Worm (Caenorhabditis elegans) whole organism, L1 larva: Measurements from ENCODE around the gene rsa-2.
A peak's percentile ranks its signal among the peaks of the same experiment; 100 is the strongest.

Experiments used
- C04F5.9 ChIP-seq: sonication (generic microtip); optimal IDR thresholded peaks from 2 replicates; lab custom pipeline; 2016; ENCODE audit warnings: missing genetic modification characterization, missing compliant biosample characterization
- C34B4.2 ChIP-seq: sonication (generic microtip); optimal IDR thresholded peaks from 2 replicates; lab custom pipeline; 2017; ENCODE audit warnings: mild to moderate bottlenecking, missing genetic modification characterization, missing compliant biosample characterization
- alr-1 ChIP-seq: fragments of 200-800 bp; sonication (Bioruptor generic); optimal IDR thresholded peaks from 2 replicates; lab custom pipeline; 2018; ENCODE audit warnings: borderline replicate concordance, mild to moderate bottlenecking, missing genetic modification characterization, missing compliant biosample characterization
- ama-1 ChIP-seq: fragments of 150-350 bp; optimal IDR thresholded peaks from 2 replicates; lab custom pipeline; 2014
- ceh-8 ChIP-seq: fragments of 200-800 bp; sonication (Bioruptor generic); optimal IDR thresholded peaks from 2 replicates; lab custom pipeline; 2018; ENCODE audit warnings: mild to moderate bottlenecking, missing genetic modification characterization, moderate library complexity, missing compliant biosample characterization
- ceh-82 ChIP-seq, 3 experiments: fragments of 150-350 bp in 1 of 3; sonication (generic microtip) in 2 of 3; optimal IDR thresholded peaks; 2 replicates each; lab custom pipeline; 2014 to 2017; ENCODE audit warnings: missing biosample characterization in 3 of 3, missing genetic modification characterization in 3 of 3
- ceh-88 ChIP-seq: fragments of 200-800 bp; sonication (Bioruptor generic); IDR thresholded peaks from 2 replicates; pipeline ENCODE4 v1.3.6; 2022; ENCODE audit warnings: missing genetic modification characterization, missing compliant biosample characterization
- ceh-90 ChIP-seq: sonication (generic microtip); optimal IDR thresholded peaks from 2 replicates; lab custom pipeline; 2016; ENCODE audit warnings: missing genetic modification characterization, missing compliant biosample characterization
- ces-1 ChIP-seq: fragments of 150-350 bp; optimal IDR thresholded peaks from 2 replicates; lab custom pipeline; 2014; ENCODE audit warnings: missing biosample characterization, missing genetic modification reagents, missing genetic modification characterization
- dpl-1 ChIP-seq, 3 experiments: fragments of 150-350 bp in 2 of 3; sonication (generic microtip) in 1 of 3; optimal IDR thresholded peaks; 2 replicates each; lab custom pipeline; 2014 to 2017; ENCODE audit warnings: missing biosample characterization in 3 of 3, missing genetic modification characterization in 3 of 3, missing genetic modification reagents in 3 of 3
- efl-1 ChIP-seq, 4 experiments: fragments of 150-350 bp; optimal IDR thresholded peaks in 3 of 4; peaks in 1 of 4; 1 replicate in 1 of 4; 2 replicates in 3 of 4; lab custom pipeline; 2014; ENCODE audit warnings: missing biosample characterization in 2 of 4, missing genetic modification characterization in 2 of 4, missing genetic modification reagents in 2 of 4
- efl-3 ChIP-seq: fragments of 200-800 bp; sonication (Bioruptor generic); optimal IDR thresholded peaks from 2 replicates; lab custom pipeline; 2018; ENCODE audit warnings: mild to moderate bottlenecking, missing genetic modification characterization, missing compliant biosample characterization
- egl-13 ChIP-seq: sonication (generic microtip); optimal IDR thresholded peaks from 2 replicates; lab custom pipeline; 2016; ENCODE audit warnings: missing genotype, missing genetic modification reagents, missing genetic modification characterization, missing compliant biosample characterization
- elt-2 ChIP-seq: sonication (generic microtip); optimal IDR thresholded peaks from 2 replicates; lab custom pipeline; 2016; ENCODE audit warnings: missing genetic modification characterization, mild to moderate bottlenecking, inconsistent platforms, missing compliant biosample characterization, missing genetic modification reagents
- fkh-10 ChIP-seq: sonication (generic microtip); optimal IDR thresholded peaks from 2 replicates; lab custom pipeline; 2017; ENCODE audit warnings: missing biosample characterization, missing genetic modification reagents, missing genetic modification characterization
- fkh-8 ChIP-seq: sonication (generic microtip); optimal IDR thresholded peaks from 2 replicates; lab custom pipeline; 2016; ENCODE audit warnings: mild to moderate bottlenecking, missing genetic modification characterization, missing compliant biosample characterization
- fos-1 ChIP-seq: fragments of 150-350 bp; optimal IDR thresholded peaks from 2 replicates; lab custom pipeline; 2014; ENCODE audit warnings: missing biosample characterization, missing genetic modification characterization
- grh-1 ChIP-seq: fragments of 200-800 bp; sonication (Bioruptor generic); IDR thresholded peaks from 2 replicates; pipeline ENCODE4 v1.3.6; 2022; ENCODE audit warnings: missing genetic modification reagents, missing genetic modification characterization, missing compliant biosample characterization
- hlh-4 ChIP-seq: sonication (generic microtip); optimal IDR thresholded peaks from 2 replicates; lab custom pipeline; 2016; ENCODE audit warnings: mild to moderate bottlenecking, missing genetic modification characterization, missing compliant biosample characterization
- hpl-2 ChIP-seq: fragments of 150-350 bp; optimal IDR thresholded peaks from 2 replicates; lab custom pipeline; 2014; ENCODE audit warnings: missing biosample characterization, missing genetic modification reagents, missing genetic modification characterization
- irx-1 ChIP-seq: sonication (generic microtip); optimal IDR thresholded peaks from 2 replicates; lab custom pipeline; 2016; ENCODE audit warnings: missing genetic modification characterization, missing compliant biosample characterization
- isw-1 ChIP-seq: fragments of 200-800 bp; sonication (Bioruptor generic); IDR thresholded peaks from 2 replicates; pipeline ENCODE4 v1.3.6; 2022; ENCODE audit warnings: missing genetic modification characterization, missing compliant biosample characterization
- lin-13 ChIP-seq: fragments of 150-350 bp; optimal IDR thresholded peaks from 2 replicates; lab custom pipeline; 2014; ENCODE audit warnings: missing biosample characterization, missing genetic modification reagents, missing genetic modification characterization
- lin-14 ChIP-seq: fragments of 200-800 bp; sonication (Bioruptor generic); optimal IDR thresholded peaks from 2 replicates; lab custom pipeline; 2018; ENCODE audit warnings: mild to moderate bottlenecking, missing genetic modification characterization, moderate library complexity, missing compliant biosample characterization
- lin-39 ChIP-seq: fragments of 150-350 bp; optimal IDR thresholded peaks from 2 replicates; lab custom pipeline; 2014; ENCODE audit warnings: missing biosample characterization, missing genetic modification reagents, missing genetic modification characterization
- lir-3 ChIP-seq: sonication (generic microtip); optimal IDR thresholded peaks from 2 replicates; lab custom pipeline; 2016; ENCODE audit warnings: mild to moderate bottlenecking, missing genetic modification characterization, moderate library complexity, missing compliant biosample characterization; ENCODE audit not compliant: poor library complexity
- lsy-2 ChIP-seq, 2 experiments: fragments of 150-350 bp; optimal IDR thresholded peaks; 2 replicates each; lab custom pipeline; 2014; ENCODE audit warnings: missing biosample characterization in 2 of 2, missing genetic modification characterization in 2 of 2
- mab-9 ChIP-seq: fragments of 200-800 bp; sonication (Bioruptor generic); IDR thresholded peaks from 2 replicates; pipeline ENCODE4 v1.3.6; 2022; ENCODE audit warnings: missing genetic modification reagents, missing genetic modification characterization, missing compliant biosample characterization
- mdl-1 ChIP-seq, 2 experiments: fragments of 150-350 bp; optimal IDR thresholded peaks; 2 replicates each; lab custom pipeline; 2014 to 2017; ENCODE audit warnings: missing biosample characterization in 2 of 2, missing genetic modification characterization in 2 of 2, inconsistent platforms in 1 of 2
- mef-2 ChIP-seq: fragments of 150-350 bp; optimal IDR thresholded peaks from 2 replicates; lab custom pipeline; 2014; ENCODE audit warnings: missing biosample characterization, missing genetic modification characterization
- nhr-11 ChIP-seq: fragments of 150-350 bp; optimal IDR thresholded peaks from 2 replicates; lab custom pipeline; 2014; ENCODE audit warnings: missing biosample characterization, missing genetic modification characterization
- nhr-12 ChIP-seq: sonication (generic microtip); optimal IDR thresholded peaks from 2 replicates; lab custom pipeline; 2017; ENCODE audit warnings: missing biosample characterization, missing genetic modification characterization
- nhr-19 ChIP-seq: fragments of 200-800 bp; sonication (Bioruptor generic); conservative IDR thresholded peaks from 2 replicates; pipeline ENCODE4 v1.3.6; 2022; ENCODE audit warnings: missing genetic modification characterization, missing compliant biosample characterization
- nhr-20 ChIP-seq: sonication (generic microtip); optimal IDR thresholded peaks from 2 replicates; lab custom pipeline; 2016; ENCODE audit warnings: mild to moderate bottlenecking, missing genetic modification characterization, missing compliant biosample characterization
- nhr-28 ChIP-seq: fragments of 150-350 bp; optimal IDR thresholded peaks from 2 replicates; lab custom pipeline; 2014; ENCODE audit warnings: missing biosample characterization, missing genetic modification characterization
- nhr-47 ChIP-seq: sonication (generic microtip); optimal IDR thresholded peaks from 2 replicates; lab custom pipeline; 2016; ENCODE audit warnings: mild to moderate bottlenecking, missing genetic modification characterization, moderate library complexity, missing compliant biosample characterization
- nhr-77 ChIP-seq: fragments of 150-350 bp; optimal IDR thresholded peaks from 2 replicates; lab custom pipeline; 2014; ENCODE audit warnings: missing biosample characterization, missing genetic modification characterization
- nhr-85 ChIP-seq: sonication (generic microtip); peaks from one replicate; lab custom pipeline; 2016; ENCODE audit warnings: missing genetic modification characterization, inconsistent platforms, missing compliant biosample characterization
- nhr-90 ChIP-seq: sonication (generic microtip); optimal IDR thresholded peaks from 2 replicates; lab custom pipeline; 2016; ENCODE audit warnings: mild to moderate bottlenecking, missing genetic modification characterization, missing compliant biosample characterization; ENCODE audit not compliant: poor library complexity
- pag-3 ChIP-seq: sonication (generic microtip); optimal IDR thresholded peaks from 2 replicates; lab custom pipeline; 2017; ENCODE audit warnings: missing genetic modification characterization, mild to moderate bottlenecking, missing compliant biosample characterization, antibody characterized with exemption, borderline replicate concordance; ENCODE audit not compliant: insufficient read depth
- rnt-1 ChIP-seq: sonication (generic microtip); optimal IDR thresholded peaks from 2 replicates; lab custom pipeline; 2016; ENCODE audit warnings: mild to moderate bottlenecking, missing genetic modification characterization, moderate library complexity, missing compliant biosample characterization
- snpc-4 ChIP-seq: fragments of 150-350 bp; optimal IDR thresholded peaks from 2 replicates; lab custom pipeline; 2014; ENCODE audit warnings: missing biosample characterization, missing genetic modification characterization
- sox-4 ChIP-seq: sonication (generic microtip); optimal IDR thresholded peaks from 2 replicates; lab custom pipeline; 2016; ENCODE audit warnings: missing genetic modification characterization, missing compliant biosample characterization
- tbx-2 ChIP-seq: sonication (generic microtip); optimal IDR thresholded peaks from 2 replicates; lab custom pipeline; 2016; ENCODE audit warnings: missing genetic modification characterization, missing compliant biosample characterization
- tlp-1 ChIP-seq: fragments of 150-350 bp; optimal IDR thresholded peaks from 2 replicates; lab custom pipeline; 2014; ENCODE audit warnings: missing biosample characterization, missing genetic modification characterization
- xbp-1 ChIP-seq: sonication (generic microtip); optimal IDR thresholded peaks from 2 replicates; lab custom pipeline; 2016; ENCODE audit warnings: missing genetic modification characterization, missing compliant biosample characterization
- zag-1 ChIP-seq: fragments of 150-350 bp; optimal IDR thresholded peaks from 2 replicates; lab custom pipeline; 2014; ENCODE audit warnings: missing biosample characterization, missing genetic modification characterization
- ztf-11 ChIP-seq, 2 experiments: sonication (generic microtip); optimal IDR thresholded peaks; 2 replicates each; lab custom pipeline; 2016 to 2017; ENCODE audit warnings: missing genetic modification characterization in 2 of 2, missing biosample characterization in 1 of 2, missing compliant biosample characterization in 1 of 2

Gene rsa-2

DNA sequence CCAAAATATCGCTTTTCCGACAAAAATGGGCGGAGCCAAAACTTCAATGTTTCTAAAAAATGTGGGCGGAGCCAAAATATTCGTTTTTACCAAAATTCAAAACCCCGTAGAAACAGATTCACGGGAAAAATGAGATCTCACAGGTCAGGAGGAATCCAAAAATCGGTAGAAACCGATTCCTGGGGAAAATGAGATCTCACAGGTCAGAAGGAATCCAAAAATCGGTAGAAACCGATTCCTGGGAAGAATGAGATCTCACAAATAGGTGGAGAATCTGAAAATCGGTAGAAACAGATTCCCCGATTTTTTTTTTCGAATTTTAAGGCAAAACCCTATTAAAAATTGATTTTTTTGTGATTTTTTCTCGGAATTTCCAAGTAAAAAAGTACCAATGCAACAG is 30.2 kb downstream of the rsa-2 start (continued):
- TF ChIP-seq C34B4.2 (tag; lab: Kevin White, UChicago) (no peak), ceh-88 (GFP tag; lab: Robert Waterston, UW) (no peak), isw-1 (no peak; the same call in 1 of the 2 replicates), C04F5.9 (tag; lab: Kevin White, UChicago) (no peak), nhr-20 (tag; lab: Kevin White, UChicago) (no peak), hlh-4 (no peak), elt-2 (tag; lab: Kevin White, UChicago) (no peak), ceh-8 (GFP tag; lab: Kevin White, UChicago) (no peak), mdl-1 (tag; optimal IDR thresholded peaks at IDR 0.05; lab: Kevin White, UChicago) (no peak), tlp-1 (no peak), nhr-12 (tag; lab: Kevin White, UChicago) (no peak), efl-3 (GFP tag; lab: Kevin White, UChicago) (no peak), nhr-85 (tag; lab: Kevin White, UChicago) (peak; percentile 51), nhr-28 (tag; lab: Kevin White, UChicago) (no peak), nhr-47 (tag; lab: Kevin White, UChicago) (peak; percentile 18), pag-3 (no peak), sox-4 (tag; lab: Kevin White, UChicago) (no peak), alr-1 (no peak), lin-39 (tag; lab: Kevin White, UChicago) (no peak), snpc-4 (tag; lab: Kevin White, UChicago) (no peak), fkh-10 (GFP tag; lab: Kevin White, UChicago) (no peak), nhr-19 (GFP tag; lab: Robert Waterston, UW) (no peak), lin-14 (GFP tag; lab: Kevin White, UChicago) (no peak), nhr-11 (tag; lab: Kevin White, UChicago) (no peak), grh-1 (GFP tag; lab: Robert Waterston, UW) (no peak), lir-3 (tag; lab: Kevin White, UChicago) (no peak), nhr-90 (tag; lab: Kevin White, UChicago) (peak; percentile 53), tbx-2 (tag; lab: Kevin White, UChicago) (peak; percentile 30), lin-13 (GFP tag; lab: Kevin White, UChicago) (no peak), rnt-1 (tag; lab: Kevin White, UChicago) (peak; percentile 63), ztf-11 (tag; optimal IDR thresholded peaks at IDR 0.05; lab: Kevin White, UChicago) (peak in 1 of 2 experiments; percentile 73), ama-1 (lab: Kevin White, UChicago) (no peak), zag-1 (tag; lab: Kevin White, UChicago) (no peak), mab-9 (no peak), ceh-90 (tag; lab: Kevin White, UChicago) (no peak), fos-1 (no peak), dpl-1 (GFP tag; optimal IDR thresholded peaks at IDR 0.05; lab: Kevin White, UChicago) (no peak), egl-13 (tag; lab: Kevin White, UChicago) (no peak), irx-1 (no peak), efl-1 (optimal IDR thresholded peaks at IDR 0.05; lab: Kevin White, UChicago) (peak; percentile 43), efl-1 (GFP tag; optimal IDR thresholded peaks at IDR 0.05 in 1 of 2; lab: Kevin White, UChicago) (peak in 1 of 2 experiments; percentile 92), ceh-82 (tag; optimal IDR thresholded peaks at IDR 0.05; lab: Kevin White, UChicago) (no peak), hpl-2 (no peak), xbp-1 (peak; percentile 15), lsy-2 (tag; optimal IDR thresholded peaks at IDR 0.05; lab: Kevin White, UChicago) (no peak), ces-1 (GFP tag; lab: Kevin White, UChicago) (no peak), nhr-77 (no peak), fkh-8 (tag; lab: Kevin White, UChicago) (no peak), mef-2 (tag; lab: Kevin White, UChicago) (no peak)
